Worm (Caenorhabditis elegans): ENCODE measurements around the gene ace-4.

Gene ace-4

ce11 chrII:14195931-14196330 lies 1.9 kb upstream of the ace-4 start:
- TF ChIP-seq dmd-9 (GFP tag; IDR thresholded peaks at IDR 0.05) (no peak), aha-1 (tag) (peak; percentile 81), hlh-30 (tag; optimal IDR thresholded peaks at IDR 0.05; ENCODE audit: insufficient read depth) (no peak)

ce11 chrII:14205335-14205734 lies 7.5 kb downstream of the ace-4 start, which contains the start of gene ace-3:
TSS of gene ace-3 (plus strand) at chrII:14205635.
- peak in 1 of 2 experiments; percentile 27 for TF ChIP-seq unc-62 (GFP tag; optimal IDR thresholded peaks at IDR 0.05 in 1 of 2)
- no peak for TF ChIP-seq unc-62 (tag; optimal IDR thresholded peaks at IDR 0.05)
- TF ChIP-seq madf-5 (GFP tag; IDR thresholded peaks at IDR 0.05), result no peak

- TF ChIP-seq unc-62 (GFP tag; optimal IDR thresholded peaks at IDR 0.05 in 1 of 2) (no peak), unc-62 (tag; optimal IDR thresholded peaks at IDR 0.05) (no peak), daf-19 (GFP tag; conservative IDR thresholded peaks at IDR 0.05) (no peak), lin-13 (GFP tag; optimal IDR thresholded peaks at IDR 0.05) (no peak), hif-1 (tag; optimal IDR thresholded peaks at IDR 0.05) (no peak), zfp-3 (GFP tag; conservative IDR thresholded peaks at IDR 0.05) (no peak), nhr-6 (tag; optimal IDR thresholded peaks at IDR 0.05) (no peak), nhr-11 (tag; optimal IDR thresholded peaks at IDR 0.05) (no peak), set-16 (GFP tag; IDR thresholded peaks at IDR 0.05) (no peak), pqm-1 (tag; optimal IDR thresholded peaks at IDR 0.05) (no peak), hlh-30 (tag; optimal IDR thresholded peaks at IDR 0.05; ENCODE audit: insufficient read depth) (no peak), tag-97 (GFP tag; IDR thresholded peaks at IDR 0.05) (no peak), D1046.2 (GFP tag; IDR thresholded peaks at IDR 0.05) (no peak), ztf-11 (tag; optimal IDR thresholded peaks at IDR 0.05) (no peak), nhr-42 (GFP tag; IDR thresholded peaks at IDR 0.05) (no peak), gei-8 (GFP tag; optimal IDR thresholded peaks at IDR 0.05) (no peak), rbr-2 (tag; optimal IDR thresholded peaks at IDR 0.05) (no peak), nhr-10 (tag; optimal IDR thresholded peaks at IDR 0.05) (no peak), lir-3 (tag; optimal IDR thresholded peaks at IDR 0.05) (no peak)
Measured at ce11 chrII:14206211-14206610, 8.4 kb downstream of the ace-4 start.

- no peak for TF ChIP-seq tra-1 (GFP tag; IDR thresholded peaks at IDR 0.05)
- TF ChIP-seq spr-3 (GFP tag; optimal IDR thresholded peaks at IDR 0.05), result no peak
- no peak for TF ChIP-seq Y75B8A.6 (GFP tag; IDR thresholded peaks at IDR 0.05)
- TF ChIP-seq F49E8.2 (tag; optimal IDR thresholded peaks at IDR 0.05; ENCODE audit: borderline replicate concordance), result no peak
- TF ChIP-seq daf-19 (GFP tag; conservative IDR thresholded peaks at IDR 0.05), result no peak
- TF ChIP-seq snpc-1.2 (GFP tag; IDR thresholded peaks at IDR 0.05), result no peak
- no peak for TF ChIP-seq zag-1 (tag; optimal IDR thresholded peaks at IDR 0.05)
- TF ChIP-seq gei-8 (GFP tag; optimal IDR thresholded peaks at IDR 0.05), result no peak
- TF ChIP-seq mes-2 (tag; optimal IDR thresholded peaks at IDR 0.05; ENCODE audit: poor library complexity, severe bottlenecking), result no peak
- TF ChIP-seq lin-13 (GFP tag; optimal IDR thresholded peaks at IDR 0.05), result no peak
- TF ChIP-seq egl-27 (tag; optimal IDR thresholded peaks at IDR 0.05), result no peak
- no peak for TF ChIP-seq hlh-30 (tag; optimal IDR thresholded peaks at IDR 0.05; ENCODE audit: insufficient read depth)
- no peak for TF ChIP-seq lin-29 (GFP tag; IDR thresholded peaks at IDR 0.05)
- TF ChIP-seq nhr-42 (GFP tag; IDR thresholded peaks at IDR 0.05), result no peak
- TF ChIP-seq ama-1 (optimal IDR thresholded peaks at IDR 0.05), result no peak
Measured at ce11 chrII:14211118-14211517, 13.3 kb downstream of the ace-4 start, which contains the start of gene hot-7. TSS of gene hot-7 (plus strand) at chrII:14211418.

- TF ChIP-seq nhr-111 (GFP tag; optimal IDR thresholded peaks at IDR 0.05), result no peak
- no peak for TF ChIP-seq jun-1 (tag; optimal IDR thresholded peaks at IDR 0.05)
- TF ChIP-seq rbr-2 (tag; optimal IDR thresholded peaks at IDR 0.05), result no peak
- no peak for TF ChIP-seq aha-1 (tag)
- no peak for TF ChIP-seq D1046.2 (GFP tag; IDR thresholded peaks at IDR 0.05)
- TF ChIP-seq zip-2 (tag; optimal IDR thresholded peaks at IDR 0.05), result no peak
- no peak for TF ChIP-seq ZK337.2 (GFP tag; IDR thresholded peaks at IDR 0.05)
- TF ChIP-seq dve-1 (tag; optimal IDR thresholded peaks at IDR 0.05; ENCODE audit: insufficient read depth), result no peak
- no peak for TF ChIP-seq dmd-9 (GFP tag; IDR thresholded peaks at IDR 0.05)
- TF ChIP-seq nhr-28 (tag; optimal IDR thresholded peaks at IDR 0.05), result no peak
- TF ChIP-seq ceh-28 (tag; optimal IDR thresholded peaks at IDR 0.05), result no peak
- TF ChIP-seq ceh-44 (GFP tag; IDR thresholded peaks at IDR 0.05), result no peak
- TF ChIP-seq F10B5.3 (tag; optimal IDR thresholded peaks at IDR 0.05), result no peak
- TF ChIP-seq ceh-20 (GFP tag; IDR thresholded peaks at IDR 0.05), result no peak
- no peak for TF ChIP-seq cey-2 (tag; optimal IDR thresholded peaks at IDR 0.05; ENCODE audit: borderline replicate concordance, insufficient read depth)
- TF ChIP-seq lin-13 (GFP tag; optimal IDR thresholded peaks at IDR 0.05), result no peak
- TF ChIP-seq madf-9 (GFP tag; conservative IDR thresholded peaks at IDR 0.05), result no peak
- no peak for TF ChIP-seq F37D6.2 (tag; optimal IDR thresholded peaks at IDR 0.05)
Measured at ce11 chrII:14214109-14214508, 16.3 kb downstream of the ace-4 start, which contains the start of gene Y48B6A.10. TSS of gene Y48B6A.10 (plus strand) at chrII:14214409.
